Fruit fly (Drosophila melanogaster) whole organism, embryonic: ENCODE data around the gene CG10874.

Experiments used
- Atf6 ChIP-seq: fragments of 200-800 bp; sonication (Bioruptor generic); IDR thresholded peaks from 2 replicates; pipeline ENCODE4 v1.3.6; 2022; ENCODE audit warnings: missing biosample characterization, missing genetic modification characterization
- CG11398 ChIP-seq: fragments of 200-800 bp; sonication (Bioruptor generic); optimal IDR thresholded peaks from 2 replicates; lab custom pipeline; 2016; ENCODE audit warnings: missing biosample characterization, missing genetic modification characterization
- CG11560 ChIP-seq: fragments of 200-800 bp; sonication (Bioruptor generic); IDR thresholded peaks from 3 replicates; pipeline ENCODE4 v1.3.6; 2022; ENCODE audit warnings: missing biosample characterization, missing genetic modification characterization
- CG11695 ChIP-seq: fragments of 200-800 bp; sonication (Bioruptor generic); IDR thresholded peaks from 3 replicates; pipeline ENCODE4 v1.3.6; 2022; ENCODE audit warnings: missing biosample characterization, missing genetic modification characterization
- CG12769 ChIP-seq: fragments of 200-800 bp; sonication (Bioruptor generic); optimal IDR thresholded peaks from 2 replicates; lab custom pipeline; 2019; ENCODE audit warnings: missing biosample characterization, mild to moderate bottlenecking, missing genetic modification characterization, moderate library complexity
- CG12942 ChIP-seq: fragments of 200-800 bp; sonication (Bioruptor generic); optimal IDR thresholded peaks from 3 replicates; lab custom pipeline; 2016; ENCODE audit warnings: missing biosample characterization, missing genetic modification characterization
- CG13894 ChIP-seq: fragments of 200-800 bp; sonication (Bioruptor generic); optimal IDR thresholded peaks from 3 replicates; lab custom pipeline; 2018; ENCODE audit warnings: missing biosample characterization, mild to moderate bottlenecking, missing genetic modification characterization, moderate library complexity
- CG14860 ChIP-seq: fragments of 200-800 bp; sonication (Bioruptor generic); IDR thresholded peaks from 3 replicates; pipeline ENCODE4 v1.3.6; 2022; ENCODE audit warnings: missing biosample characterization, missing genetic modification characterization; ENCODE audit not compliant: partially characterized antibody
- CG15601 ChIP-seq: fragments of 200-800 bp; sonication (Bioruptor generic); optimal IDR thresholded peaks from 3 replicates; lab custom pipeline; 2019; ENCODE audit warnings: missing biosample characterization, mild to moderate bottlenecking, missing genetic modification characterization, moderate library complexity
- CG17359 ChIP-seq: fragments of 200-800 bp; sonication (Bioruptor generic); optimal IDR thresholded peaks from 3 replicates; lab custom pipeline; 2018; ENCODE audit warnings: missing biosample characterization, mild to moderate bottlenecking, missing genetic modification characterization, moderate library complexity
- CG17361 ChIP-seq: fragments of 200-800 bp; sonication (Bioruptor generic); IDR thresholded peaks from 3 replicates; pipeline ENCODE4 v1.3.6; 2022; ENCODE audit warnings: missing biosample characterization, missing genetic modification characterization
- CG17385 ChIP-seq: fragments of 200-800 bp; sonication (Bioruptor generic); optimal IDR thresholded peaks from 3 replicates; lab custom pipeline; 2018; ENCODE audit warnings: missing biosample characterization, mild to moderate bottlenecking, missing genetic modification characterization
- CG17912 ChIP-seq: fragments of 200-800 bp; sonication (Bioruptor generic); optimal IDR thresholded peaks from 2 replicates; lab custom pipeline; 2018; ENCODE audit warnings: missing biosample characterization, mild to moderate bottlenecking, missing genetic modification characterization
- CG18619 ChIP-seq: fragments of 200-800 bp; sonication (Bioruptor generic); optimal IDR thresholded peaks from 3 replicates; lab custom pipeline; 2017; ENCODE audit warnings: missing biosample characterization, mild to moderate bottlenecking, missing genetic modification characterization
- CG2678 ChIP-seq: fragments of 200-800 bp; sonication (Bioruptor generic); optimal IDR thresholded peaks from 3 replicates; lab custom pipeline; 2019; ENCODE audit warnings: missing biosample characterization, mild to moderate bottlenecking, missing genetic modification characterization, moderate library complexity
- CG2875 ChIP-seq: fragments of 200-800 bp; sonication (Bioruptor generic); optimal IDR thresholded peaks from 2 replicates; lab custom pipeline; 2017; ENCODE audit warnings: missing biosample characterization, mild to moderate bottlenecking, missing genetic modification characterization, missing genetic modification reagents
- CG3281 ChIP-seq: fragments of 200-800 bp; sonication (Bioruptor generic); optimal IDR thresholded peaks from 3 replicates; lab custom pipeline; 2017; ENCODE audit warnings: missing biosample characterization, mild to moderate bottlenecking, missing genetic modification characterization
- CG4424 ChIP-seq: fragments of 200-800 bp; sonication (Bioruptor generic); optimal IDR thresholded peaks from 3 replicates; lab custom pipeline; 2016; ENCODE audit warnings: missing biosample characterization, missing genetic modification characterization
- CG9437 ChIP-seq: fragments of 200-800 bp; sonication (Bioruptor generic); optimal IDR thresholded peaks from 2 replicates; lab custom pipeline; 2018; ENCODE audit warnings: missing biosample characterization, mild to moderate bottlenecking, missing genetic modification characterization
- D ChIP-seq, 2 experiments: fragments of 200-800 bp in 1 of 2; fragments of >200 bp in 1 of 2; sonication (Bioruptor generic) in 1 of 2; optimal IDR thresholded peaks; 2 replicates in 1 of 2; 3 replicates in 1 of 2; lab custom pipeline; 2017; ENCODE audit warnings: mild to moderate bottlenecking in 1 of 2, missing biosample characterization in 1 of 2, missing genetic modification characterization in 1 of 2, missing genetic modification reagents in 1 of 2
- Dll ChIP-seq: fragments of 200-800 bp; sonication (Bioruptor generic); IDR thresholded peaks from 4 replicates; pipeline ENCODE4 v1.3.6; 2022; ENCODE audit warnings: missing biosample characterization, missing genetic modification characterization; ENCODE audit not compliant: partially characterized antibody
- Fer1 ChIP-seq: fragments of 200-800 bp; sonication (Bioruptor generic); optimal IDR thresholded peaks from 2 replicates; lab custom pipeline; 2017; ENCODE audit warnings: missing biosample characterization, mild to moderate bottlenecking, missing genetic modification characterization
- HHEX ChIP-seq: fragments of 200-800 bp; sonication (Bioruptor generic); optimal IDR thresholded peaks from 3 replicates; lab custom pipeline; 2017; ENCODE audit warnings: missing biosample characterization, mild to moderate bottlenecking, missing genetic modification characterization, missing genetic modification reagents
- Hmx ChIP-seq: fragments of 200-800 bp; sonication (Bioruptor generic); optimal IDR thresholded peaks from 2 replicates; lab custom pipeline; 2016; ENCODE audit warnings: missing biosample characterization, missing genetic modification characterization
- Hr51 ChIP-seq, 2 experiments: fragments of 200-800 bp; sonication (Bioruptor generic); optimal IDR thresholded peaks; 2 replicates in 1 of 2; 3 replicates in 1 of 2; lab custom pipeline; 2016 to 2018; ENCODE audit warnings: missing biosample characterization in 2 of 2, missing genetic modification characterization in 2 of 2, mild to moderate bottlenecking in 1 of 2, moderate library complexity in 1 of 2
- Jarid2 ChIP-seq: fragments of 200-800 bp; sonication (Bioruptor generic); optimal IDR thresholded peaks from 3 replicates; lab custom pipeline; 2017; ENCODE audit warnings: mild to moderate bottlenecking, missing biosample characterization, missing genetic modification reagents, missing genetic modification characterization
- Mes4 ChIP-seq: fragments of 200-800 bp; sonication (Bioruptor generic); optimal IDR thresholded peaks from 2 replicates; lab custom pipeline; 2016; ENCODE audit warnings: missing biosample characterization, missing genetic modification characterization
- Nf-YA ChIP-seq: fragments of 200-800 bp; sonication (Bioruptor generic); IDR thresholded peaks from 2 replicates; pipeline ENCODE4 v1.3.6; 2022; ENCODE audit warnings: missing biosample characterization, missing genetic modification characterization
- Sry-β ChIP-seq: fragments of 200-800 bp; sonication (Bioruptor generic); optimal IDR thresholded peaks from 2 replicates; lab custom pipeline; 2018; ENCODE audit warnings: missing biosample characterization, mild to moderate bottlenecking, missing genetic modification characterization, moderate library complexity
- amos ChIP-seq: fragments of 200-800 bp; sonication (Bioruptor generic); IDR thresholded peaks from 2 replicates; pipeline ENCODE4 v1.3.6; 2022; ENCODE audit warnings: missing biosample characterization, missing genetic modification characterization; ENCODE audit not compliant: partially characterized antibody
- chn ChIP-seq: fragments of 200-800 bp; sonication (Bioruptor generic); optimal IDR thresholded peaks from 2 replicates; lab custom pipeline; 2016; ENCODE audit warnings: missing biosample characterization, missing genetic modification characterization
- fd3F ChIP-seq: fragments of 200-800 bp; sonication (Bioruptor generic); optimal IDR thresholded peaks from 2 replicates; lab custom pipeline; 2018; ENCODE audit warnings: missing biosample characterization, mild to moderate bottlenecking, missing genetic modification characterization, moderate library complexity
- fd96Cb ChIP-seq: fragments of 200-800 bp; sonication (Bioruptor generic); optimal IDR thresholded peaks from 2 replicates; lab custom pipeline; 2018; ENCODE audit warnings: missing biosample characterization, mild to moderate bottlenecking, missing genetic modification characterization, moderate library complexity
- hkb ChIP-seq, 2 experiments: fragments of 200-800 bp in 1 of 2; fragments of >200 bp in 1 of 2; sonication (Bioruptor generic) in 1 of 2; IDR thresholded peaks in 1 of 2; optimal IDR thresholded peaks in 1 of 2; 2 replicates each; pipeline versions ENCODE4 v1.3.6 to Lab custom; 2017 to 2022; ENCODE audit warnings: missing biosample characterization in 1 of 2, missing genetic modification characterization in 1 of 2
- ind ChIP-seq: fragments of 200-800 bp; sonication (Bioruptor generic); optimal IDR thresholded peaks from 3 replicates; lab custom pipeline; 2016; ENCODE audit warnings: missing biosample characterization, missing genetic modification characterization
- nau ChIP-seq: fragments of 200-800 bp; sonication (Bioruptor generic); optimal IDR thresholded peaks from 3 replicates; lab custom pipeline; 2017; ENCODE audit warnings: missing biosample characterization, mild to moderate bottlenecking, missing genetic modification characterization, missing genetic modification reagents
- peb ChIP-seq: fragments of 200-800 bp; sonication (Bioruptor generic); IDR thresholded peaks from 2 replicates; pipeline ENCODE4 v1.3.6; 2022; ENCODE audit warnings: missing biosample characterization, missing genetic modification characterization
- phol ChIP-seq: fragments of 200-800 bp; sonication (Bioruptor generic); optimal IDR thresholded peaks from 3 replicates; lab custom pipeline; 2018; ENCODE audit warnings: missing biosample characterization, mild to moderate bottlenecking, missing genetic modification characterization, moderate library complexity
- pita ChIP-seq: fragments of 200-800 bp; sonication (Bioruptor generic); optimal IDR thresholded peaks from 2 replicates; lab custom pipeline; 2017; ENCODE audit warnings: missing biosample characterization, mild to moderate bottlenecking, missing genetic modification characterization
- row ChIP-seq: fragments of 200-800 bp; sonication (Bioruptor generic); IDR thresholded peaks from 3 replicates; pipeline ENCODE4 v1.3.6; 2022; ENCODE audit warnings: missing biosample characterization, missing genetic modification characterization
- schlank ChIP-seq: fragments of 200-800 bp; sonication (Bioruptor generic); optimal IDR thresholded peaks from 2 replicates; lab custom pipeline; 2018; ENCODE audit warnings: missing biosample characterization, mild to moderate bottlenecking, missing genetic modification characterization
- sens ChIP-seq: fragments of 200-800 bp; sonication (Bioruptor generic); peaks from one replicate; lab custom pipeline; 2016; ENCODE audit warnings: missing biosample characterization, missing genetic modification characterization
- sens-2 ChIP-seq: fragments of 200-800 bp; sonication (Bioruptor generic); IDR thresholded peaks from 2 replicates; pipeline ENCODE4 v1.3.6; 2022; ENCODE audit warnings: missing biosample characterization, missing genetic modification characterization
- slbo ChIP-seq: fragments of 200-800 bp; sonication (Bioruptor generic); IDR thresholded peaks from 2 replicates; pipeline ENCODE4 v1.3.6; 2022; ENCODE audit warnings: missing biosample characterization, missing genetic modification characterization
- sr ChIP-seq: fragments of 200-800 bp; sonication (Bioruptor generic); IDR thresholded peaks from 3 replicates; pipeline ENCODE4 v1.3.6; 2022; ENCODE audit warnings: missing biosample characterization, missing genetic modification characterization
- tgo ChIP-seq: fragments of 200-800 bp; sonication (Bioruptor generic); IDR thresholded peaks from 3 replicates; pipeline ENCODE4 v1.3.6; 2022; ENCODE audit warnings: missing biosample characterization, missing genetic modification characterization
- unc-4 ChIP-seq: fragments of 200-800 bp; sonication (Bioruptor generic); IDR thresholded peaks from 2 replicates; pipeline ENCODE4 v1.3.6; 2022; ENCODE audit warnings: missing biosample characterization, missing genetic modification characterization; ENCODE audit not compliant: partially characterized antibody
- yki ChIP-seq: fragments of >200 bp; optimal IDR thresholded peaks from 3 replicates; lab custom pipeline; 2018
- zfh1 ChIP-seq: fragments of 200-800 bp; sonication (Bioruptor generic); IDR thresholded peaks from 3 replicates; pipeline ENCODE4 v1.3.6; 2022; ENCODE audit warnings: missing biosample characterization, missing genetic modification characterization

The CG10874 gene

DNA sequence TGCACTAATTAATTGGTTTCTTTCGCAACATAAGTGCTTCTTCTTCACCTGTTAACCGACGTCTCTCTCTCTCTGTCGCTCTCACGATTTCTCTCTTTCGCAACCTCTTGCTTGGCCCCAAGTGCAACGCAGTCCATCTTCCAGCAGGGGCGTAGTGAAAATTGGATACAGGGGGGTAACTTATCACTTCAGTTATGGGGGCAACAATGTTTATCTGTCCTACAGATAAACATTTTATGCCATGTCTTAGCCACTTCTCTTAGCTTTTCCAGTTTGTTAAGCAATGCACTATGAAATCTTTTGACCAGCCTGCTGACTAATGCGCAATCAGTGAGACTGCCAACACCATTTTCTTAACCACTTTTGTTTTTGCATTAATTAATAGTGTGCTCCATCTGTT lies 35.1 kb upstream of the CG10874 start (continued):
- TF ChIP-seq sens (GFP tag; lab: Kevin White, UChicago), result peak; percentile 90
- TF ChIP-seq CG17385 (GFP tag; lab: Kevin White, UChicago), result no peak
- no peak for TF ChIP-seq nau (GFP tag; lab: Kevin White, UChicago)
- peak; percentile 4 for TF ChIP-seq CG15601
- TF ChIP-seq CG2678 (tag; lab: Kevin White, UChicago), result peak; percentile 59
- TF ChIP-seq chn (GFP tag; lab: Kevin White, UChicago), result peak; percentile 18
- TF ChIP-seq yki (lab: Kevin White, UChicago), result no peak
- TF ChIP-seq unc-4 (GFP tag; lab: Robert Waterston, UW), result no peak
- TF ChIP-seq CG14860 (GFP tag; lab: Robert Waterston, UW), result no peak
- TF ChIP-seq CG12769, result peak; percentile 34
- no peak for TF ChIP-seq D (optimal IDR thresholded peaks at IDR 0.05; lab: Kevin White, UChicago)
- TF ChIP-seq D (GFP tag; optimal IDR thresholded peaks at IDR 0.05; lab: Kevin White, UChicago), result peak; percentile 0
- TF ChIP-seq Fer1, result peak; percentile 48
- TF ChIP-seq ind (GFP tag; lab: Kevin White, UChicago), result peak; percentile 49
- TF ChIP-seq Jarid2 (GFP tag; lab: Kevin White, UChicago), result no peak
- peak; percentile 56 for TF ChIP-seq row (GFP tag; lab: Robert Waterston, UW)
- TF ChIP-seq schlank, result no peak
- TF ChIP-seq hkb (optimal IDR thresholded peaks at IDR 0.05; lab: Kevin White, UChicago), result no peak
- peak; percentile 73 for TF ChIP-seq hkb (GFP tag; IDR thresholded peaks at IDR 0.05; lab: Robert Waterston, UW)
- TF ChIP-seq tgo, result peak; percentile 52; the same call in 2 of the 3 replicates
- TF ChIP-seq CG11398, result peak; percentile 41
- TF ChIP-seq fd3F (GFP tag; lab: Kevin White, UChicago), result no peak
- TF ChIP-seq CG9437 (GFP tag; lab: Kevin White, UChicago), result peak; percentile 19
- TF ChIP-seq CG17912 (GFP tag; lab: Kevin White, UChicago), result peak; percentile 52
- peak; percentile 54 for TF ChIP-seq CG2875 (GFP tag; lab: Kevin White, UChicago)
- peak; percentile 51 for TF ChIP-seq phol
- no peak for TF ChIP-seq CG18619 (GFP tag; lab: Kevin White, UChicago)
- 0 out of 3 replicates have a peak, but pooled peaks have one; percentile 22 for TF ChIP-seq CG17361 (GFP tag; lab: Robert Waterston, UW)
- peak; percentile 37 for TF ChIP-seq CG12942 (GFP tag; lab: Kevin White, UChicago)
- peak; percentile 13 for TF ChIP-seq CG3281 (GFP tag; lab: Kevin White, UChicago)
- TF ChIP-seq Dll, result no peak
- TF ChIP-seq Hmx (GFP tag; lab: Kevin White, UChicago), result no peak
- TF ChIP-seq sens-2 (GFP tag; lab: Robert Waterston, UW), result peak; percentile 48; the same call in 1 of the 2 replicates
- TF ChIP-seq pita (GFP tag; lab: Kevin White, UChicago), result no peak
- TF ChIP-seq peb (GFP tag; lab: Robert Waterston, UW), result no peak
- TF ChIP-seq CG11560 (tag; lab: Robert Waterston, UW), result no peak
- peak; percentile 34 for TF ChIP-seq CG4424 (GFP tag; lab: Kevin White, UChicago)
- TF ChIP-seq fd96Cb (tag; lab: Kevin White, UChicago), result peak; percentile 43
- no peak for TF ChIP-seq Sry-β (GFP tag; lab: Kevin White, UChicago)
- TF ChIP-seq zfh1 (GFP tag; lab: Robert Waterston, UW), result peak; percentile 61; the same call in 1 of the 3 replicates
- peak; percentile 53; the same call in 1 of the 3 replicates for TF ChIP-seq sr
- TF ChIP-seq Atf6 (GFP tag; lab: Robert Waterston, UW), result peak; percentile 55
- peak in 1 of 2 experiments; percentile 14 for TF ChIP-seq Hr51 (GFP tag; optimal IDR thresholded peaks at IDR 0.05; lab: Kevin White, UChicago)
- TF ChIP-seq amos (GFP tag; lab: Robert Waterston, UW), result no peak
- peak; percentile 29 for TF ChIP-seq Nf-YA (GFP tag; lab: Robert Waterston, UW)
- TF ChIP-seq CG13894 (tag; lab: Kevin White, UChicago), result no peak
- peak; percentile 45; the same call in 1 of the 3 replicates for TF ChIP-seq CG11695 (GFP tag; lab: Robert Waterston, UW)
- TF ChIP-seq Mes4, result no peak
- peak; percentile 65 for TF ChIP-seq CG17359 (tag; lab: Kevin White, UChicago)
- peak; percentile 64 for TF ChIP-seq slbo (GFP tag; lab: Robert Waterston, UW)
- peak; percentile 5 for TF ChIP-seq HHEX
